Worm (Caenorhabditis elegans) whole organism, early embryonic: ENCODE data around the gene nlp-29.

Experiments used
- B0310.2 ChIP-seq: sonication (generic microtip); optimal IDR thresholded peaks from 2 replicates; lab custom pipeline; 2016; ENCODE audit warnings: mild to moderate bottlenecking, missing genetic modification characterization, missing compliant biosample characterization
- aly-1 ChIP-seq: sonication (generic microtip); optimal IDR thresholded peaks from 2 replicates; lab custom pipeline; 2016; ENCODE audit warnings: missing genetic modification characterization, missing compliant biosample characterization
- ama-1 ChIP-seq: fragments of 150-350 bp; optimal IDR thresholded peaks from 2 replicates; lab custom pipeline; 2014
- flt-1 ChIP-seq: fragments of 200-800 bp; sonication (Bioruptor generic); IDR thresholded peaks from 2 replicates; pipeline ENCODE4 v1.3.6; 2022; ENCODE audit warnings: missing genetic modification characterization, missing compliant biosample characterization
- hmbx-1 ChIP-seq: sonication (generic microtip); optimal IDR thresholded peaks from 2 replicates; lab custom pipeline; 2016; ENCODE audit warnings: mild to moderate bottlenecking, missing genetic modification characterization, missing compliant biosample characterization
- hmg-4 ChIP-seq: fragments of 200-800 bp; sonication (Bioruptor generic); optimal IDR thresholded peaks from 2 replicates; lab custom pipeline; 2018; ENCODE audit warnings: mild to moderate bottlenecking, missing genetic modification characterization, missing compliant biosample characterization
- sea-1 ChIP-seq: fragments of 200-800 bp; sonication (Bioruptor generic); conservative IDR thresholded peaks from 2 replicates; pipeline ENCODE4 v1.3.6; 2022; ENCODE audit warnings: missing genetic modification characterization, missing compliant biosample characterization
- tra-4 ChIP-seq: sonication (generic microtip); optimal IDR thresholded peaks from 2 replicates; lab custom pipeline; 2017; ENCODE audit warnings: missing genetic modification characterization, missing compliant biosample characterization

DNA sequence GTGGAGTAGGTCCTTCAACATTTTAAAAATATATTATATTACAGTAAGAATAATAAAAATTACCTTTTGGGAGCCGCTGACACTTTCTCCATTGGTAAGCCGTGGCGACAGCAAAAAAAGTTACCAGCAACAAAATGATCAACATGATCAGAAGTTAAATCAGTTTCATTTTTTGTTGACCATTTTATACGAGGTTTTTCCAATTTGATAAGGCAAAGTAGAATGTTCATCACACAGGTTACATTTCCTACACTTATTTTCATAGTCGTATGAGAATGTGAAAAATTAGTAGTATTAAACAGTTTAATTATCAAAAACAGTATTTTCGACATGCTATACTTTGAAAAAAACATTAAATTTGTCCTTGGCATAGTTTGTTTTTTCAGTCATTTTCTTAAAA, 11.4 kb upstream of the nlp-29 start, which contains the start of gene cyp-34A10:
- TF ChIP-seq aly-1 (no peak), B0310.2 (tag; lab: Kevin White, UChicago) (no peak), sea-1 (GFP tag; lab: Robert Waterston, UW) (no peak), ama-1 (lab: Kevin White, UChicago) (no peak), hmg-4 (GFP tag; lab: Kevin White, UChicago) (no peak), hmbx-1 (tag; lab: Kevin White, UChicago) (no peak), tra-4 (tag; lab: Kevin White, UChicago) (no peak), flt-1 (GFP tag; lab: Robert Waterston, UW) (no peak)
